Fruit fly (Drosophila melanogaster) S2 (cell line): ENCODE data around the gene SCaMC.

Source experiments
- CG8478 ChIP-seq: fragments of >200 bp; optimal IDR thresholded peaks from 2 replicates; lab custom pipeline; 2018
- CTCF ChIP-seq, 2 experiments: fragments of >200 bp; optimal IDR thresholded peaks; 2 replicates each; lab custom pipeline; 2018

The SCaMC gene

DNA sequence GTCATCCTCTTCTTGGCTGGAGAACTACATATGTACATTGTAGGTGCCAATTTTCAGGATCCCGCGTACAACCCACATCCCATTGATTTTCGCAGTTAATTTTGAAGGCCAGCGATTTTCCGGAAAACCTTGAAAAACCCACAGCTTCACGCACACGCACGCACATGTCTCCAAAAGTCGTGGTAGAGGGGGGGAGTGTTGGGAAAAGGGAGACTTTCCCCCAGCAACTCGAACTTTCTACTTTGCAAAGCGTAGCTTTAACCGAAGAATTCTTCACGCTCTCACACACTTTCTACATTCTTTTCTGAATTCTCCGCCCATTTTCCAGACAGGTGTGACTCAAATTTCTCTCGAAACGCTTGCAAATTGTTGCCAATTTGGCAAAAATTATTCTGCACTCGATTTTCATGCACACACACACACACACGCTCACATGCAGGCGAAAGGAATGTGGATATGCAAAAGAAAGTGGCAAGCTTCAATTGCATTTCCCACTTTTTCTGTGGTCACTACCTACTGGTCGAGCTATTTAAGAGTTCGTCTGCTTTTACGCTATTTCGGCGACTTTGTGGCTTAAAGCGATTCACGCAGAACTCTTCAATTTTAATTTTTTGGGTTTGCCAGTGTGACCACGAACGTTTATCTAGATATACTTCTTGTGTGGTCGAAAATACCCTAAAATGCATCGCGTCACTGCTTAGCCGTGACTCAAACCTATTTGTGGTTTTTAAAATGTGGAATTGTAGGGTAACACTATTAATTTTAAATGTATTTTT lies at the start of gene SCaMC:
TSS of gene SCaMC (minus strand) at position 654 of the 776 bp plus-strand sequence.
- TF ChIP-seq CTCF (optimal IDR thresholded peaks at IDR 0.05; lab: Kevin White, UChicago): peak in 1 of 2 experiments; percentile 45
- no peak for TF ChIP-seq CG8478

DNA sequence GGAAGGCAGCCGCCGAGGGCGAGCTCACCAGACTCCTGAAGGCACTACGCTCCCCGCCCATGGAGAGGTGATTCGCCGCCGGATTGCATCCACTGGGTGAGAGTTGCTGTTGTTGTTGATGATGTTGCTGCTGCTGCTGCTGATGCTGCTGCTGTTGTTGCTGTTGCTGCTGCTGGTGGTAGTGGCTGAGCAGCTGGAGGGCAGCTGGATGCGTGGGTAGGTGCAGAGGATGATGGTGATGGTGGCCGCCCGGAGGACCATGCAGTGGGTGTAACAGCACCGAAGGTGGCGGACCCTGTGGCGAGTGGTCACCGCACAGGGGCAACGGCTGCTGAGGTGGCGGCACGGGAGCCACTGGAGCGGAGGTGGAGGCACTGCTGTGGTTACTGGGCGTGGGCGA lies 48.9 kb upstream of the SCaMC start:
- TF ChIP-seq CTCF (optimal IDR thresholded peaks at IDR 0.05; lab: Kevin White, UChicago): no peak
- no peak for TF ChIP-seq CG8478

DNA sequence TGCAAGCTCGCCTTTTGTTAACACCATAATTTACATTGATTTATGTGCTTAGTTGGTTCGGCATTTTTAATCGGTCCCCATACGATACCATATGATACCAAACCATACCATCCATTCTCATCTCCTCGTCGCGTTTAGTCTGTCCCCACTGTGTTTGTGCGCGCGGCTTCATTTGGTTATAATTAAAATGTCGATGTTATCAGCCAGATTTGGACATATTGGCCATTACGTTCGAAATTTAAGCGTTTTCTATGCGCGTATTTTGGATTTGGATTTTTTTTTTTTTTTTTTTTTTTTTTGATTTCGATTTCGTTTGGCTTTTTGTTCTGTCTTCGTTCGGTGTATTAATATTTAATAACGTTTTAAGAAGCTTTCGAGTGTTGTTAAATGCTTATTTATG lies 47.3 kb upstream of the SCaMC start:
- TF ChIP-seq CG8478 (no peak), CTCF (optimal IDR thresholded peaks at IDR 0.05; lab: Kevin White, UChicago) (no peak)

DNA sequence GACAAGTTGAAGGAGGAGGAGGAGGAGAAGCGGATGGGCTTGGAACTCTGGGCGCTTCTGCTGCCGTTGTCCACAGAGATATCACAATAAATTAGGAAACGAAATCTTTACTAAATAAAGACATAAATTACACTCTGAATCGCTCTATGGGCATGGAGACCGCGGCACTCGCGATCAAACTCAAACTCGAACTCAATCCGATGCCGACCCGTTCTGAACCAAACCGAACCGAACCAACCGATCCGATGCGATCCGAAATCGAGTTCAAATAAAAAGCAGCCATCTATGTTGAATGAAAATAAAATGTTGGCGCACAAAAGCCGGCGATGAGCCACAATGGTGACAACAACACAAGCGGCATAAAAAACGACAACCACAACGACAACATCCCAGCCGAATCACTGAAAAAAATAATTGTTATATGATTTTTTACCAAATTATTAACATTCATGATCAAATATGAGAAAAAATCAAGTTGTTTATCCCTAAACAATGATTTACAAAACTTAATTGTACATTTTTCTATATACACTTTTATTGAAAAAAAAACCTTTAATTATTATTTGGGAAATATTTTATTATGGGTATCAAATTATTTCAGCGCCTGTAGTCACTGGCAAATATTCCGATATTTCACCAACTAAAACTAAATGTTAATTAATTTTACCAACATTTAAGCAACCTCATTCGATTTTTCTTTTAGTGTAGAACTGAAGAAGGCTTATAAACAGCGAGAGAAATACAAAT lies 42.4 kb upstream of the SCaMC start:
- TF ChIP-seq CTCF (optimal IDR thresholded peaks at IDR 0.05; lab: Kevin White, UChicago): no peak
- no peak for TF ChIP-seq CG8478

DNA sequence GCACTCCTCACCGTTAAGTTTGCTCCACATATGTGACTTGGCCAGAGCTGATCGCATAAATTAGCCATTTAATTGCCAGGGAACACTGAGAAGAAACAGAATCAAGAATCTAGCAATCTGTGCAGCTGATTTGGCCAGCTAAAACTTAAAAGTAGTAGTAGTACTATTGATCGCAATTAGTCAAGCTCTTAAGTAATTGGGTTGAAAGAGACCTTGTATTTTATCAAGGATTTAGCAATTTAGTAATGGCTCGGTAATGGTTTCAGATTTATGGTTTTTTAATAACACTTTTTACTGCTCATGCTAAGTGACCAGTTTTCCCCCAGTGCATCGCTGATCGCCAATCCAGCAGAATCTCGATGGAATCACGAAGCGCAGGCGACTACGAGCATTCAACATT lies 40.4 kb upstream of the SCaMC start:
- no peak for TF ChIP-seq CTCF (optimal IDR thresholded peaks at IDR 0.05; lab: Kevin White, UChicago)
- TF ChIP-seq CG8478: no peak

DNA sequence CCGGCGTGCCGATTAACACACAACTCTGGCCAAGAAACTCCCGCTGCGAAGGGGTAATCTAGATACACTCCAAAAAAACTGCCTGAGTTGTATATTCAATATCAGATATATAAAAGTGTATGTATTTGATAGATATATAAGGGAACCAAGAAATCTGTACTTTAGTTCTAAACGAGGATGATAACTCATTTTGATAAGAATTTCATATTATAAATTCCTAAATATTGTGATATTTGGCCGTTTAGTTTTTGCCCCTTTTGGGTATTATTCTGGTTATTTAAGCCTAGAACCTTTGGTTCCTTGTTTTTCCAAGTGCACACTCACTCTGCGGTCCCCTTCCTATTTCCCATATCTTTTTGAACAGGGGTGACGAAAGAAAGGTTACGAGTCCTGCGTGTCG lies 38.9 kb upstream of the SCaMC start:
- TF ChIP-seq CTCF (optimal IDR thresholded peaks at IDR 0.05; lab: Kevin White, UChicago) (no peak), CG8478 (no peak)

DNA sequence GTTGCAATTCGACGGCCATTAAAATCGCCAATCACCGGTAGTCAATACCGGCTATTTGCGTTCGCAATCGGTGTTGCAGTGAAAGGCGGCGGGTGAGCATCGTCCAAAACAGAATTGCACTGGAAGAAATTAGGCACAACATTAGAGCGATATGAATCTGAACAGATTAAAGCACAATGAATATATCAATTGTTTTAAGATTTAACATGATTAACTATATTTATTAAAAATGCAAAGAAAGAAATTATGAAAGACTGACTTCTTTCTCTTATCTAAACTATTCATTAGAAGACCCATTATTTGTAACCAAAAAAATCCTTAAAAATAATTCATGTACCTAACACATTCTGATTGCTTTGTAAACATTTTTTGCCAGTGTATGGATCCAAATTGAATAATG lies 32.9 kb upstream of the SCaMC start:
- TF ChIP-seq CTCF (optimal IDR thresholded peaks at IDR 0.05; lab: Kevin White, UChicago) (no peak), CG8478 (no peak)

DNA sequence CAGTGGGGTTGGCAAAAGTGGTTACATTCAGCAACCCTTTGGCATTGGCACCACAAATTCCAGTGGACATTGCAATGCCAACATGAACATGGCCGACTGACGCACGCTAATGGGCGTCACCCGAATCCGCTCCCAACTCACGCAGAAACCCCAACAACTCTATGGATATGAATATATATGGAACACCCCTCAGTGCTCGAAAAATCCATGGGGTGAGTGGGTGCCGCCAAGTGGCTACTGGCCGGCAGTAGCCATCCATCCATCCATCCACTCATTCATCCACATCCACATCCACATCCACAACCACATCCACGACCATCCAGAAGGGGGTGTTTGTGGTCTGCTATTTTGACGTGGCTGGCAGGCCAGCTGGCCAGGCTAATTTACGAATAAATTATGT lies 32.4 kb upstream of the SCaMC start:
- no peak for TF ChIP-seq CG8478
- no peak for TF ChIP-seq CTCF (optimal IDR thresholded peaks at IDR 0.05; lab: Kevin White, UChicago)

DNA sequence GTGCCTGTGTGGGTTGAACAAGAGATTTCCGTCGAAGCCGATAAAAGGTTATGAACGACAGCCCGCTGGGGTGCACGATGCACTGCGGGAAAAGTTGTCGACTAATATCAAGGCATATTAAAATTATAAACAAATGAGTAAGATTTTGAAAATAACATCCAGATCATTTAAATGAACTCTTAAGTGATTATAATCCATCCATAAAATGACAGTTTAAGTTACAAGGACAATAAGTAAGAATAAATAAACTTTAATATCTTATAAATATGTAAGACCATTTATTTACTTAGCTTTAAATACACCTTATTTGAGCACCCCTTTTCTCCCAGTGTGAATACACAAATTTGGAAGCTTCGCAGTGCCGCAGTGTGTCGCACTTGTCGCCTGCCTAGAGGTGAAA lies 29.4 kb upstream of the SCaMC start:
- TF ChIP-seq CTCF (optimal IDR thresholded peaks at IDR 0.05; lab: Kevin White, UChicago) (no peak), CG8478 (no peak)

DNA sequence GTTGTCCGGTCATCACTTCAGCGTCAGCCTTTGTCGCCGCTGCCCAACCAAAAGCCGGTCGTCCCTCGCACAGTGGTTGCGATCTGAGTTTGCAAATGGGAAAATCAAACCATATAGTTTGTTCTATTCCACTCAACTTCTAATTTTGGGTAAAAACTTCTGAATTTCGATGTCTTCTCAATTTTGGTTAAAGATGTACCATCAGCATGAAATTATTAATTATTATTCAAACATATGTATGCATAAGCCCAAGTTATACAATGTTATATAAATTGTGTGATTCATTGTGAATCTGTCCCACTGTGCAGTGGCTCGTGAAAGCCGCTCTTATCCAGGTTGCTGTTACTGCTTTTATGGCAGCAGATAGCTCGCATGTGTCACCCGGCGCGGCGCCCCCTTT lies 28.0 kb upstream of the SCaMC start:
- no peak for TF ChIP-seq CTCF (optimal IDR thresholded peaks at IDR 0.05; lab: Kevin White, UChicago)
- no peak for TF ChIP-seq CG8478

DNA sequence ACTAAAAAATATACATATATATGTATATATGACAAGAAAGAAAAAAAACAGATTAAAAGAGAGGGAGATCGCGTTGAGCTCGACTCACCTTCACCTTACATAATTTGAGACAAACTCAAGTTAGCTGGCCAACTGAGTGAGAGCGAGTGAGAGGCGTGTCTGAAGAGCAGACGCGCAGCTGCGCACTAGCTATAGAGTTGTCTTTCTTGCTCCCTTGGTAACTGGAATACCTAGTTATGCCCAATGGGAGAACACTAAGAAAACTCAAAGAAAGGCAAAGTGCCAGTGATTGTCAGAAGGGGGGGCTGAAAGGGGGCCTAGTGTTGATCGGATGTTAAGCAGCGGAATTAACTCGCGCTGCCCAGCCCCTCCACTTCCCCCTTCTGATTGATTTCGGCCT lies 19.8 kb upstream of the SCaMC start:
- TF ChIP-seq CTCF (optimal IDR thresholded peaks at IDR 0.05; lab: Kevin White, UChicago): no peak
- TF ChIP-seq CG8478: no peak

DNA sequence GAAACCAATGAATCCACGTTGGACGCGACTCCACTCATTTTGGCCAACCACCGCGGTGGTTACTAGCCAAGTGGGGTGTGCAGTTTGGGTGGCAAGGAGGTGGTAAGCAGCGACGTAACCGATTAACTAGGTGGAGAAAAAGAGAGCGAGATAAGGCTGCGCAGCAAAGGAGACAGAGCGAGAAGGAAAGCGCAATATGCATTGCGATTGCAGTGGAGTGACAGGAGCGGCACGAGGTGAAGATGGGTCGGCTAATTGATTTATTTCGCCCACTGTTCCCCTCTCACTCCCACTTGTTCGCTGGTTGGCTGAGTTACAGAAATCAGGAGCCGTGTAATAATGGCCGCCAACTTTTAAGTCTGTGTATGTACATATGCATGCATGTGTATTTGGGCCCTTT lies 19.1 kb upstream of the SCaMC start:
- TF ChIP-seq CTCF (optimal IDR thresholded peaks at IDR 0.05; lab: Kevin White, UChicago) (no peak), CG8478 (no peak)

DNA sequence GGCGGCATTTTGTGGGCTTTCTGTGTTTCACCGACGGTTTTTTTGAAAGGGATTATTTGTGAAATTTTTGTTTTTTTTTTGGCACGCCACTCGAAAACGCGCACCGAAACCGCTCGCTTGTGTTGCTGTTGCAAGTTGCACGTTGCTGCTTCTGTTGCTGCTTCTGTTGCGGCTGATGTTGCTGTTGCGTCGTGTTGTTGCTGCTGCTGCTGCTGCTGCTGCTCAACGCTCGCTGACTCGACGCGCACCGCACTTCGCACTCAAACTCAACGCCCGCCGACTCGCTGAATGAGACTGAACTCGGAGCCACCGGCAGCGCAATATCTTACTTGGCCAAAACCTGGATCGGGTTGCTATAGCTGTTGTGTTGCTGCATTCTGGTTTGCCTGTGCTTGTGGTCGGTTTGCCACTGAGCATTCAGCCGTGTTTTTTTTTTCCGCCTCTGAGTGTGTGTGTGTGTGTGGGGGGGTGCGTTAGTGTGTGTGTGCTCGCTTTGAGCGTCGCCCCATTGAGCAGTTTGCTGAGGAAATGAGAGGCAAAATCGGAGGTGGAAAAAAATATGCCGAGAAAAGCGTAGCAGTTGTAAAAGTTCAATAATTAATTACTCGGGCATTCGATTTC lies 17.9 kb upstream of the SCaMC start, which contains the start of gene toe:
TSS of gene toe (minus strand) at position 277 of the 621 bp plus-strand sequence.
- no peak for TF ChIP-seq CG8478
- TF ChIP-seq CTCF (optimal IDR thresholded peaks at IDR 0.05; lab: Kevin White, UChicago): no peak

DNA sequence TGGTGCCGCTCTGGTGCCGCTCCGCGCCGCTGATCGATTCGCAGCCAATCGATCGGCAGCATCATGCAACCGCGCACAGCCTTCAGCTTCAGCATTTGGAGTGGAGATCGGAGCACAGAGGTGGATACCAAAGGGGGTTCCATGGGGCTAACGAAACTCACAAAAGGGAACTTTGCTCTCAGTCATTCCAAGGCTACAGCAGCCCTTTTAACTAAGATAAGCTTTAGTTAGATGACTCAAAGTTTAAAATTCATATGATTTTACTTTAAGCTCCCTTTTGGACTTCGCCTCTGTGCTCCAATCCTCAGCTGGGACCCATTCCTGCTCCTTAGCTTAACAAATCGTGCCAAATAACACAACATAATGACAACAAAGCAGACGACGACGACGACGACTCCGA lies 5.8 kb upstream of the SCaMC start:
- TF ChIP-seq CTCF (optimal IDR thresholded peaks at IDR 0.05; lab: Kevin White, UChicago): no peak
- TF ChIP-seq CG8478: no peak

DNA sequence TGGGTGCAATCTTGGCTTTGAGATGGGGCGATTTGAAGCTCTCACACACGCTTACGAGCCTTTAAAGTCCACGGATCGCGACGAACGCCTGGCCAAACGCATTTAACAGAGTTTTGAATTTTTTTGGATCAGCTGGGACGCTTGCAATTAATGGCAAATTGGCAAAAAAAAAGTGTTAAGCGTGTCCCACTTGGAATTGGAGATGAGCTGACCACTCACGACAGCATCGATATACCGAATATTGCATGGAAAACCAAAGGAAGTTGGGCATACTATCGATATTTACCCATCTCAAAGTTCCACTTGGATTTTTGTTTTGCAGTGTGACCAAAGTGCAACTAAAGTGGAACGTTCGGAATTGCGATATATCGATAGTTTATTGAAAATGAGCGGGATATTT lies 2.7 kb upstream of the SCaMC start, which contains the start of gene ArfGAP1:
TSS of gene ArfGAP1 (minus strand) at position 240 of the 400 bp plus-strand sequence.
- TF ChIP-seq CTCF (optimal IDR thresholded peaks at IDR 0.05; lab: Kevin White, UChicago): peak in 1 of 2 experiments; percentile 5
- no peak for TF ChIP-seq CG8478

DNA sequence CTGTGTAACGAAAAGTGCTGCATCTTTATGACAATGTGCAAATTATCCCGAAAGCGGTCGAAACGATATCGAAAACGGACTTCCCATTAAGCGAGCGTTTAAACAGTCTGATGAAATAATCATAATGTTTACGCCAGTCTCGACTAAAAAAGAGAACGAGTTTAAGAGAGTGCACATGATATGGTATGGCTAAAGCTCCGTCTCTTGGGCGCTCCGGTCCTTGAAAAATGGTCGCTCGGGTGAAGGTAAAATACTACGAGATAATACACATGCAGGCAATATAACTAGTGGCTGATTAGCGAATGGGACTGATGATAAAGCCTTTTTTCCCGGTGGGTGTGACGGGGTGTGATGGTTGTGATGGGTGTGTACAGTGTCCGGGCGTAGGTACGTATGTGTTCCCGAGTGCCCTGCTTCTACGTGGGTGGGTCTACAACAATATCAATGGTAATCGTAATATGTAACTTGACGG lies 3.4 kb downstream of the SCaMC start:
- no peak for TF ChIP-seq CG8478
- TF ChIP-seq CTCF (optimal IDR thresholded peaks at IDR 0.05; lab: Kevin White, UChicago): no peak
